Fruit fly (Drosophila melanogaster) whole organism, pupa: Measurements from ENCODE around the gene CG13131.

Source experiments
- CG10348 ChIP-seq: fragments of 200-800 bp; sonication (Bioruptor generic); IDR thresholded peaks from 2 replicates; pipeline ENCODE4 v1.3.6; 2022; ENCODE audit warnings: missing biosample characterization, missing genetic modification characterization
- CG12605 ChIP-seq: fragments of 200-800 bp; sonication (Bioruptor generic); IDR thresholded peaks from 2 replicates; pipeline ENCODE4 v1.3.6; 2022; ENCODE audit warnings: missing biosample characterization, missing genetic modification characterization
- CG13204 ChIP-seq: fragments of 200-800 bp; sonication (Bioruptor generic); optimal IDR thresholded peaks from 2 replicates; lab custom pipeline; 2018; ENCODE audit warnings: missing biosample characterization, mild to moderate bottlenecking, missing genetic modification characterization, moderate library complexity
- CG14655 ChIP-seq: fragments of 200-800 bp; sonication (Bioruptor generic); optimal IDR thresholded peaks from 3 replicates; lab custom pipeline; 2017; ENCODE audit warnings: mild to moderate bottlenecking, missing biosample characterization, missing genetic modification reagents, missing genetic modification characterization
- CG15710 ChIP-seq: fragments of 200-800 bp; sonication (Bioruptor generic); optimal IDR thresholded peaks from 2 replicates; lab custom pipeline; 2018; ENCODE audit warnings: missing biosample characterization, mild to moderate bottlenecking, missing genetic modification characterization, moderate library complexity
- CG17806 ChIP-seq: fragments of 200-800 bp; sonication (Bioruptor generic); optimal IDR thresholded peaks from 2 replicates; lab custom pipeline; 2018; ENCODE audit warnings: missing biosample characterization, mild to moderate bottlenecking, missing genetic modification characterization, moderate library complexity
- CG32121 ChIP-seq: fragments of 200-800 bp; sonication (Bioruptor generic); IDR thresholded peaks from 2 replicates; pipeline ENCODE4 v1.3.6; 2022; ENCODE audit warnings: missing biosample characterization, missing genetic modification characterization
- CG34367 ChIP-seq: fragments of 200-800 bp; sonication (Bioruptor generic); optimal IDR thresholded peaks from 2 replicates; lab custom pipeline; 2018; ENCODE audit warnings: missing biosample characterization, mild to moderate bottlenecking, missing genetic modification characterization
- CG4496 ChIP-seq: fragments of 200-800 bp; sonication (Bioruptor generic); IDR thresholded peaks from 3 replicates; pipeline ENCODE4 v1.3.6; 2022; ENCODE audit warnings: missing biosample characterization, missing genetic modification characterization
- CG8159 ChIP-seq: fragments of 200-800 bp; sonication (Bioruptor generic); optimal IDR thresholded peaks from 3 replicates; lab custom pipeline; 2018; ENCODE audit warnings: missing biosample characterization, mild to moderate bottlenecking, missing genetic modification characterization, moderate library complexity
- CG8301 ChIP-seq: fragments of 200-800 bp; sonication (Bioruptor generic); optimal IDR thresholded peaks from 2 replicates; lab custom pipeline; 2018; ENCODE audit warnings: missing biosample characterization, mild to moderate bottlenecking, missing genetic modification characterization
- CG9948 ChIP-seq: fragments of 200-800 bp; sonication (Bioruptor generic); optimal IDR thresholded peaks from 2 replicates; lab custom pipeline; 2018; ENCODE audit warnings: missing biosample characterization, mild to moderate bottlenecking, missing genetic modification characterization, moderate library complexity
- D1 ChIP-seq: fragments of 200-800 bp; sonication (Bioruptor generic); optimal IDR thresholded peaks from 2 replicates; lab custom pipeline; 2018; ENCODE audit warnings: missing biosample characterization, mild to moderate bottlenecking, missing genetic modification characterization, moderate library complexity
- EcR ChIP-seq: fragments of 200-800 bp; sonication (Bioruptor generic); optimal IDR thresholded peaks from 3 replicates; lab custom pipeline; 2019; ENCODE audit warnings: missing biosample characterization, missing genetic modification characterization, mild to moderate bottlenecking, moderate library complexity, missing genetic modification reagents
- Ets98B ChIP-seq: fragments of 200-800 bp; sonication (Bioruptor generic); IDR thresholded peaks from 2 replicates; pipeline ENCODE4 v1.3.6; 2022; ENCODE audit warnings: missing biosample characterization, missing genetic modification characterization
- Pif1A ChIP-seq: fragments of 200-800 bp; sonication (Bioruptor generic); optimal IDR thresholded peaks from 3 replicates; lab custom pipeline; 2016; ENCODE audit warnings: missing biosample characterization, missing genetic modification characterization
- Pif1B ChIP-seq: fragments of 200-800 bp; sonication (Bioruptor generic); optimal IDR thresholded peaks from 3 replicates; lab custom pipeline; 2016; ENCODE audit warnings: missing biosample characterization, missing genetic modification characterization
- Snoo ChIP-seq: fragments of 200-800 bp; sonication (Bioruptor generic); optimal IDR thresholded peaks from 3 replicates; lab custom pipeline; 2017; ENCODE audit warnings: missing biosample characterization, mild to moderate bottlenecking, missing genetic modification characterization, inconsistent platforms
- fd96Ca ChIP-seq: fragments of 200-800 bp; sonication (Bioruptor generic); IDR thresholded peaks from 3 replicates; pipeline ENCODE4 v1.3.6; 2022; ENCODE audit warnings: missing biosample characterization, missing genetic modification characterization
- gl ChIP-seq: fragments of 200-800 bp; sonication (Bioruptor generic); optimal IDR thresholded peaks from 2 replicates; lab custom pipeline; 2018; ENCODE audit warnings: missing biosample characterization, mild to moderate bottlenecking, missing genetic modification characterization
- rn ChIP-seq: fragments of 200-800 bp; sonication (Bioruptor generic); IDR thresholded peaks from 2 replicates; pipeline ENCODE4 v1.3.6; 2022; ENCODE audit warnings: missing biosample characterization, missing genetic modification characterization

The CG13131 gene

DNA sequence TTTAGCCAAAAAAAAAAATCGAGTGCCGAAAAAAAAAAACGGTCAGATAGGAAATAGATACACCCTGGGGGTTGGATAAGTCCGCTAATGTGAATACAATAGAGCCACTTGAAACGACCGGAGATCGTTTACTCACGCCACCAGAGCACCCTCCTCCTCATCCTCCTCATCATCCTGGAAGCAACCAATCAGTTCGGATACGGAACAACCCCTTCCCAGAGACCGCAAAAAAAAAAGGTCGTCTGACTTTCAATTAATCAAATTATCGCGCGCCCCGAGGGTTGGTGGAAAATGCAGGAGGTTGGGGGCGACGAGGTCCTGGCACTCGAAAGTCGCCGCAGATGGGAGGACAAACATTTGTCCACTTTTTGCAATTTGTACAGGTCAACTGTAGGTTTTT, 44.6 kb downstream of the CG13131 start:
- TF ChIP-seq CG34367 = no peak
- no peak for TF ChIP-seq CG8301 (tag; lab: Kevin White, UChicago)
- no peak for TF ChIP-seq fd96Ca (GFP tag; lab: Robert Waterston, UW)
- no peak for TF ChIP-seq CG17806
- no peak for TF ChIP-seq EcR (GFP tag; lab: Kevin White, UChicago)
- TF ChIP-seq Pif1A (GFP tag; lab: Kevin White, UChicago) = no peak
- TF ChIP-seq gl (tag; lab: Kevin White, UChicago) = no peak
- no peak for TF ChIP-seq Ets98B (GFP tag; lab: Robert Waterston, UW)
- no peak for TF ChIP-seq CG13204 (GFP tag; lab: Kevin White, UChicago)
- TF ChIP-seq CG10348 = no peak
- TF ChIP-seq CG8159 (tag; lab: Kevin White, UChicago) = no peak
- TF ChIP-seq CG32121 (GFP tag; lab: Robert Waterston, UW) = no peak
- no peak for TF ChIP-seq CG14655 (GFP tag; lab: Kevin White, UChicago)
- TF ChIP-seq Snoo (tag; lab: Kevin White, UChicago) = no peak
- no peak for TF ChIP-seq CG4496 (GFP tag; lab: Robert Waterston, UW)
- no peak for TF ChIP-seq rn (GFP tag; lab: Robert Waterston, UW)
- TF ChIP-seq CG9948 (tag; lab: Kevin White, UChicago) = no peak

dm6 chr2L:9968201-9968727, 49.0 kb downstream of the CG13131 start:
- TF ChIP-seq CG32121 (GFP tag; lab: Robert Waterston, UW) (no peak), CG4496 (GFP tag; lab: Robert Waterston, UW) (no peak), gl (tag; lab: Kevin White, UChicago) (no peak), Pif1A (GFP tag; lab: Kevin White, UChicago) (no peak), rn (GFP tag; lab: Robert Waterston, UW) (no peak), CG8301 (tag; lab: Kevin White, UChicago) (no peak), fd96Ca (GFP tag; lab: Robert Waterston, UW) (no peak), EcR (GFP tag; lab: Kevin White, UChicago) (no peak), CG12605 (GFP tag; lab: Robert Waterston, UW) (no peak), CG10348 (no peak), Snoo (tag; lab: Kevin White, UChicago) (no peak), Ets98B (GFP tag; lab: Robert Waterston, UW) (no peak), CG14655 (GFP tag; lab: Kevin White, UChicago) (no peak)

DNA sequence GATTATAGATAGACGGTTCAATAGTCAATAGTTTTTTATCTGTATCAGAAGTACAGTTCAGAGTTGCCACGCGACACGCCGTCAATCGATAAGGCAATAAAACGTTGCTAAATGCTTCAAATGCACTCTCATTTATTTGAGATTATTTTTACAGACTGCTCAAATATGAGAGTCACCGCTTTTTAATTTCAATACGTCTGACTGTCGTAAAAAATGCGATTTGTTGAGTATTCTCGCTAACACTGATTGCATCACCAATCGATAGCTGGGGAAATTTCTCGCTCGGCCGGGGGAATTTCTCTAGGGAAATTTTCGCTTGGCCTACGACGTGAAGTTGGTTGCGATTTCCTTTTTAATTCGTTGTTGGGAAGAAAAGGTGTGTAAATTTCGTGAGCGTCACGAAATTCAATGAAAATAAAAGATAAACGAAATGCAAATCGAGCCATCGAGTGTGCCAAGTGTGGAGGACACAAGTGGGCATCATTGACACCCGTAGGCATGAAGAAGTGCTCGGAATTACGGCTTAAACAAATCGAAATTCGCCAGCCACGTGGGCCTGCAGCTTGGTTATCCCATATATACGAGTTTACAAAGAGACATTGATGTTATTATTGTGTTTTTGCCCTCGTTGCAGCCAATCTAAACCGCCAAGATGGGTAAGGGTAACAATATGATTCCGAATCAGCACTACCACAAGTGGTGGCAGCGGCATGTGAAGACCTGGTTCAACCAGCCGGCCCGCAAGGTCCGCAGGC, 50.1 kb downstream of the CG13131 start, which contains the start of the genes Dref and RpL13:
Gene Dref, minus strand, starts transcription at position 247 of the 755 bp plus-strand sequence.
Gene RpL13, plus strand, starts transcription at position 331 of the 755 bp plus-strand sequence.
- TF ChIP-seq CG17806 = peak; percentile 38
- peak; percentile 11 for TF ChIP-seq EcR (GFP tag; lab: Kevin White, UChicago)
- peak; percentile 60 for TF ChIP-seq CG8159 (tag; lab: Kevin White, UChicago)
- peak; percentile 35; the same call in 1 of the 2 replicates for TF ChIP-seq CG32121 (GFP tag; lab: Robert Waterston, UW)
- TF ChIP-seq Ets98B (GFP tag; lab: Robert Waterston, UW) = peak; percentile 49
- no peak for TF ChIP-seq CG10348
- TF ChIP-seq D1 (tag; lab: Kevin White, UChicago) = no peak
- peak; percentile 74 for TF ChIP-seq CG15710 (tag; lab: Kevin White, UChicago)
- TF ChIP-seq CG34367 = peak; percentile 76
- TF ChIP-seq CG14655 (GFP tag; lab: Kevin White, UChicago) = no peak
- peak; percentile 57 for TF ChIP-seq fd96Ca (GFP tag; lab: Robert Waterston, UW)
- no peak for TF ChIP-seq rn (GFP tag; lab: Robert Waterston, UW)
- no peak for TF ChIP-seq Pif1B (GFP tag; lab: Kevin White, UChicago)
- peak; percentile 51 for TF ChIP-seq CG8301 (tag; lab: Kevin White, UChicago)
- peak; percentile 86 for TF ChIP-seq CG4496 (GFP tag; lab: Robert Waterston, UW)
- peak; percentile 78 for TF ChIP-seq gl (tag; lab: Kevin White, UChicago)
- peak; percentile 89 for TF ChIP-seq Snoo (tag; lab: Kevin White, UChicago)
- TF ChIP-seq Pif1A (GFP tag; lab: Kevin White, UChicago) = no peak
- TF ChIP-seq CG9948 (tag; lab: Kevin White, UChicago) = peak; percentile 24
- peak; percentile 77 for TF ChIP-seq CG12605 (GFP tag; lab: Robert Waterston, UW)
- no peak for TF ChIP-seq CG13204 (GFP tag; lab: Kevin White, UChicago)

- TF ChIP-seq Snoo (tag; lab: Kevin White, UChicago) (no peak), CG15710 (tag; lab: Kevin White, UChicago) (no peak), EcR (GFP tag; lab: Kevin White, UChicago) (no peak), Pif1B (GFP tag; lab: Kevin White, UChicago) (no peak), Pif1A (GFP tag; lab: Kevin White, UChicago) (no peak), CG8159 (tag; lab: Kevin White, UChicago) (peak; percentile 7), CG17806 (peak; percentile 0)
Observed at dm6 chr2L:9963603-9964042, 53.6 kb downstream of the CG13131 start, which contains the start of gene CG5850. Gene CG5850, minus strand, starts transcription at chr2L:9963949.
